Fruit fly (Drosophila melanogaster) whole organism, prepupa: ENCODE measurements around the gene Cypl.

Experiments
- Blimp-1 ChIP-seq: fragments of 200-800 bp; sonication (Bioruptor generic); optimal IDR thresholded peaks from 3 replicates; lab custom pipeline; 2017; ENCODE audit warnings: missing biosample characterization, missing genetic modification characterization, mild to moderate bottlenecking, moderate library complexity, missing genetic modification reagents
- CG11762 ChIP-seq: fragments of 200-800 bp; sonication (Bioruptor generic); optimal IDR thresholded peaks from 3 replicates; lab custom pipeline; 2016; ENCODE audit warnings: missing biosample characterization, missing genetic modification characterization; ENCODE audit not compliant: insufficient read depth
- CG11902 ChIP-seq: fragments of 200-800 bp; sonication (Bioruptor generic); optimal IDR thresholded peaks from 3 replicates; lab custom pipeline; 2016; ENCODE audit warnings: missing biosample characterization, missing genetic modification characterization
- CG1621 ChIP-seq: fragments of 200-800 bp; sonication (Bioruptor generic); optimal IDR thresholded peaks from 3 replicates; lab custom pipeline; 2018; ENCODE audit warnings: missing biosample characterization, mild to moderate bottlenecking, missing genetic modification characterization
- CG16779 ChIP-seq: fragments of 200-800 bp; sonication (Bioruptor generic); optimal IDR thresholded peaks from 3 replicates; lab custom pipeline; 2017; ENCODE audit warnings: missing biosample characterization, mild to moderate bottlenecking, missing genetic modification characterization
- CG31627 ChIP-seq: fragments of 200-800 bp; sonication (Bioruptor generic); optimal IDR thresholded peaks from 3 replicates; lab custom pipeline; 2016; ENCODE audit warnings: missing biosample characterization, missing genetic modification characterization
- CG34406 ChIP-seq: fragments of 200-800 bp; sonication (Bioruptor generic); optimal IDR thresholded peaks from 3 replicates; lab custom pipeline; 2016; ENCODE audit warnings: missing biosample characterization, missing genetic modification characterization
- CG3919 ChIP-seq: fragments of 200-800 bp; sonication (Bioruptor generic); optimal IDR thresholded peaks from 3 replicates; lab custom pipeline; 2016; ENCODE audit warnings: missing biosample characterization, missing genetic modification characterization
- CG4318 ChIP-seq: fragments of 200-800 bp; sonication (Bioruptor generic); optimal IDR thresholded peaks from 3 replicates; lab custom pipeline; 2017; ENCODE audit warnings: missing biosample characterization, mild to moderate bottlenecking, missing genetic modification characterization
- CG6163 ChIP-seq: fragments of 200-800 bp; sonication (Bioruptor generic); IDR thresholded peaks from 3 replicates; pipeline ENCODE4 v1.3.6; 2022; ENCODE audit warnings: missing biosample characterization, missing genetic modification characterization
- CG6792 ChIP-seq: fragments of 200-800 bp; sonication (Bioruptor generic); optimal IDR thresholded peaks from 3 replicates; lab custom pipeline; 2016; ENCODE audit warnings: missing biosample characterization, missing genetic modification characterization
- CG6854 ChIP-seq: fragments of 200-800 bp; sonication (Bioruptor generic); optimal IDR thresholded peaks from 2 replicates; lab custom pipeline; 2017; ENCODE audit warnings: missing biosample characterization, mild to moderate bottlenecking, missing genetic modification characterization
- CG7368 ChIP-seq: fragments of 200-800 bp; sonication (Bioruptor generic); optimal IDR thresholded peaks from 3 replicates; lab custom pipeline; 2016; ENCODE audit warnings: missing biosample characterization, missing genetic modification characterization
- CG8119 ChIP-seq: fragments of 200-800 bp; sonication (Bioruptor generic); IDR thresholded peaks from 3 replicates; pipeline ENCODE4 v1.3.6; 2022; ENCODE audit warnings: missing biosample characterization, missing genetic modification characterization
- CG8319 ChIP-seq: fragments of 200-800 bp; sonication (Bioruptor generic); optimal IDR thresholded peaks from 3 replicates; lab custom pipeline; 2016; ENCODE audit warnings: missing biosample characterization, missing genetic modification characterization
- CG8632 ChIP-seq: fragments of 200-800 bp; sonication (Bioruptor generic); optimal IDR thresholded peaks from 3 replicates; lab custom pipeline; 2016; ENCODE audit warnings: missing biosample characterization, missing genetic modification characterization
- CG9139 ChIP-seq: fragments of 200-800 bp; sonication (Bioruptor generic); optimal IDR thresholded peaks from 3 replicates; lab custom pipeline; 2017; ENCODE audit warnings: missing biosample characterization, mild to moderate bottlenecking, missing genetic modification characterization
- Eip75B ChIP-seq: fragments of 200-800 bp; sonication (Bioruptor generic); optimal IDR thresholded peaks from 3 replicates; lab custom pipeline; 2016; ENCODE audit warnings: missing biosample characterization, missing genetic modification characterization
- Eip78C ChIP-seq: fragments of 200-800 bp; sonication (Bioruptor generic); peaks from one replicate; lab custom pipeline; 2016; ENCODE audit warnings: missing biosample characterization, missing genetic modification characterization
- Eip93F ChIP-seq: fragments of 200-800 bp; sonication (Bioruptor generic); optimal IDR thresholded peaks from 2 replicates; lab custom pipeline; 2016; ENCODE audit warnings: missing biosample characterization, mild to moderate bottlenecking, missing genetic modification characterization
- Ets21C ChIP-seq: fragments of 200-800 bp; sonication (Bioruptor generic); optimal IDR thresholded peaks from 3 replicates; lab custom pipeline; 2016; ENCODE audit warnings: missing biosample characterization, missing genetic modification characterization
- Ets96B ChIP-seq: fragments of 200-800 bp; optimal IDR thresholded peaks from 2 replicates; lab custom pipeline; 2019; ENCODE audit warnings: missing biosample characterization, mild to moderate bottlenecking, missing genetic modification characterization, moderate library complexity
- Gug ChIP-seq: fragments of 200-800 bp; sonication (Bioruptor generic); IDR thresholded peaks from 2 replicates; pipeline ENCODE4 v1.3.6; 2022; ENCODE audit warnings: missing biosample characterization, missing genetic modification characterization
- Hr38 ChIP-seq: sonication (Bioruptor generic); optimal IDR thresholded peaks from 2 replicates; lab custom pipeline; 2016; ENCODE audit warnings: missing biosample characterization, missing genetic modification characterization
- Hr39 ChIP-seq: fragments of 200-800 bp; sonication (Bioruptor generic); optimal IDR thresholded peaks from 2 replicates; lab custom pipeline; 2016; ENCODE audit warnings: missing biosample characterization, missing genetic modification characterization
- Met ChIP-seq: fragments of 200-800 bp; sonication (Bioruptor generic); optimal IDR thresholded peaks from 3 replicates; lab custom pipeline; 2016; ENCODE audit warnings: missing biosample characterization, missing genetic modification characterization
- OdsH ChIP-seq: fragments of 200-800 bp; sonication (Bioruptor generic); optimal IDR thresholded peaks from 3 replicates; lab custom pipeline; 2016; ENCODE audit warnings: missing biosample characterization, missing genetic modification characterization
- Sox102F ChIP-seq: fragments of 200-800 bp; sonication (Bioruptor generic); optimal IDR thresholded peaks from 2 replicates; lab custom pipeline; 2016; ENCODE audit warnings: missing biosample characterization, mild to moderate bottlenecking, missing genetic modification characterization
- Sox15 ChIP-seq: fragments of 200-800 bp; sonication (Bioruptor generic); optimal IDR thresholded peaks from 3 replicates; lab custom pipeline; 2016; ENCODE audit warnings: missing biosample characterization, missing genetic modification characterization
- achi ChIP-seq: fragments of 200-800 bp; sonication (Bioruptor generic); optimal IDR thresholded peaks from 3 replicates; lab custom pipeline; 2016; ENCODE audit warnings: missing biosample characterization, missing genetic modification characterization
- cyc ChIP-seq: fragments of 200-800 bp; sonication (Bioruptor generic); optimal IDR thresholded peaks from 3 replicates; lab custom pipeline; 2016; ENCODE audit warnings: missing biosample characterization, missing genetic modification characterization
- dac ChIP-seq: fragments of 200-800 bp; sonication (Bioruptor generic); optimal IDR thresholded peaks from 2 replicates; lab custom pipeline; 2017; ENCODE audit warnings: missing biosample characterization, mild to moderate bottlenecking, missing genetic modification characterization
- dsx ChIP-seq: fragments of 200-800 bp; optimal IDR thresholded peaks from 3 replicates; lab custom pipeline; 2019; ENCODE audit warnings: missing biosample characterization, mild to moderate bottlenecking, missing genetic modification characterization, moderate library complexity; ENCODE audit not compliant: poor library complexity, severe bottlenecking
- eg ChIP-seq: fragments of 200-800 bp; sonication (Bioruptor generic); IDR thresholded peaks from 3 replicates; pipeline ENCODE4 v1.3.6; 2022; ENCODE audit warnings: missing biosample characterization, missing genetic modification characterization
- esn ChIP-seq: fragments of 200-800 bp; sonication (Bioruptor generic); optimal IDR thresholded peaks from 2 replicates; lab custom pipeline; 2016; ENCODE audit warnings: missing biosample characterization, mild to moderate bottlenecking, missing genetic modification characterization, moderate library complexity
- fd59A ChIP-seq: fragments of 200-800 bp; sonication (Bioruptor generic); optimal IDR thresholded peaks from 2 replicates; lab custom pipeline; 2017; ENCODE audit warnings: missing biosample characterization, mild to moderate bottlenecking, missing genetic modification characterization, missing genetic modification reagents
- fd85E ChIP-seq: fragments of 200-800 bp; sonication (Bioruptor generic); optimal IDR thresholded peaks from 3 replicates; lab custom pipeline; 2016; ENCODE audit warnings: missing biosample characterization, missing genetic modification characterization
- lz ChIP-seq: fragments of 200-800 bp; sonication (Bioruptor generic); optimal IDR thresholded peaks from 3 replicates; lab custom pipeline; 2016; ENCODE audit warnings: missing biosample characterization, missing genetic modification characterization
- net ChIP-seq: fragments of 200-800 bp; sonication (Bioruptor generic); optimal IDR thresholded peaks from 3 replicates; lab custom pipeline; 2016; ENCODE audit warnings: missing biosample characterization, missing genetic modification characterization
- salr ChIP-seq, 2 experiments: fragments of 200-800 bp; sonication (Bioruptor generic); optimal IDR thresholded peaks; 3 replicates each; lab custom pipeline; 2016 to 2018; ENCODE audit warnings: missing biosample characterization in 2 of 2, missing genetic modification characterization in 2 of 2, mild to moderate bottlenecking in 1 of 2
- spab ChIP-seq: fragments of 200-800 bp; sonication (Bioruptor generic); optimal IDR thresholded peaks from 2 replicates; lab custom pipeline; 2017; ENCODE audit warnings: missing biosample characterization, mild to moderate bottlenecking, missing genetic modification characterization, missing genetic modification reagents
- svp ChIP-seq: fragments of 200-800 bp; sonication (Bioruptor generic); peaks from one replicate; lab custom pipeline; 2016; ENCODE audit warnings: missing biosample characterization, missing genetic modification characterization
- vri ChIP-seq: fragments of 200-800 bp; sonication (Bioruptor generic); optimal IDR thresholded peaks from 3 replicates; lab custom pipeline; 2016; ENCODE audit warnings: missing biosample characterization, mild to moderate bottlenecking, missing genetic modification characterization

Gene Cypl

DNA sequence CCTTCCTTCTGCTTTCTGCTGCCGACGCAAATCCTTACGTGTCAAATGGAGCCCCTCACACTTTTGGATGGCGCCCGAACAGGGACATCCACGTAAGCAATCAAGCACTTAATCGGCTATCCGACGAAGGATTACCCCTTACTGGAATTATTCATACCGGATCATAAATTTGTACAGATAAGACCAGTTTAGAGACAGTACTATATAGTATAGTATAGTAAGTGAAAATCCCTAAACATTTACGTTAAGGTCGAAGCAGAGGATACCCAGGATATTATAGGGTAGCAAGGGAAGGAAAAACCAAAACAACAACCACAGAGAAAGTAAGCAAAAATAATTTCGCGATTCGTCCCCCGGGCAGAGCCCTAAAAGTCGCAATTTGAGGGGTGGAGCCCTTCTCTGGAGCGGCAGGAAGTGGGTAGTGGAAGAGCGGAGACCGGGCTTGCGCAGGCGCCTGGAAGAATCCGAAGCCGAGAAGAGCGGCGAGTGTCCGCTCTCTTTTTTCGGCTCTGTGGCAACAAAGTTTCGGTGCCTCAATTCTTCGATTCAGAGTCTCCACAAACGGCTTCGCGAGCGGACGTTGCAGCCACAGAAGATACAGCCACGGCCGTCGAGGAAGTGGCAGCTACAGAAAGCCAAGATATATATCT lies 2.9 kb upstream of the Cypl start (continued):
- TF ChIP-seq CG34406 (GFP tag; lab: Kevin White, UChicago): peak; percentile 83
- peak; percentile 81 for TF ChIP-seq Ets96B (tag; lab: Kevin White, UChicago)
- peak; percentile 75 for TF ChIP-seq CG1621 (tag; lab: Kevin White, UChicago)
- TF ChIP-seq Gug (GFP tag; lab: Robert Waterston, UW): peak; percentile 55
- peak; percentile 93 for TF ChIP-seq Sox102F (GFP tag; lab: Kevin White, UChicago)
- TF ChIP-seq CG11902 (GFP tag; lab: Kevin White, UChicago): peak; percentile 82
- TF ChIP-seq CG16779 (tag; lab: Kevin White, UChicago): peak; percentile 64
- TF ChIP-seq eg (GFP tag; lab: Robert Waterston, UW): peak; percentile 82
- TF ChIP-seq CG6854: peak; percentile 81
- TF ChIP-seq CG6163 (GFP tag; lab: Robert Waterston, UW): peak; percentile 88
- TF ChIP-seq cyc (GFP tag; lab: Kevin White, UChicago): peak; percentile 93
- TF ChIP-seq vri (GFP tag; lab: Kevin White, UChicago): peak; percentile 81
- TF ChIP-seq CG7368: peak; percentile 80
- peak; percentile 93 for TF ChIP-seq Met (GFP tag; lab: Kevin White, UChicago)
- TF ChIP-seq spab: peak; percentile 68
- peak; percentile 88 for TF ChIP-seq OdsH (GFP tag; lab: Kevin White, UChicago)
- TF ChIP-seq net (GFP tag; lab: Kevin White, UChicago): peak; percentile 80
- peak; percentile 75 for TF ChIP-seq Blimp-1 (GFP tag; lab: Kevin White, UChicago)
- peak; percentile 94 for TF ChIP-seq dsx (GFP tag; lab: Kevin White, UChicago)

dm6 chr3L:544203-544602 lies 1.5 kb upstream of the Cypl start:
- TF ChIP-seq CG9139 (GFP tag; lab: Kevin White, UChicago) (peak; percentile 34), CG8119 (no peak), Hr38 (no peak), dac (GFP tag; lab: Kevin White, UChicago) (no peak), Eip78C (peak; percentile 65)

dm6 chr3L:540432-540973 lies 2.2 kb downstream of the Cypl start, which contains the start of the genes klar and BORCS6:
TSS of gene klar (minus strand) at chr3L:540614.
TSS of gene BORCS6 (plus strand) at chr3L:540851.
- TF ChIP-seq CG8119 (0 out of 3 replicates have a peak, but pooled peaks have one; percentile 21), svp (GFP tag; lab: Kevin White, UChicago) (no peak), esn (GFP tag; lab: Kevin White, UChicago) (peak; percentile 38), CG7368 (no peak), net (GFP tag; lab: Kevin White, UChicago) (no peak), CG6163 (GFP tag; lab: Robert Waterston, UW) (peak; percentile 58; the same call in 1 of the 3 replicates), Eip75B (GFP tag; lab: Kevin White, UChicago) (peak; percentile 36), Ets96B (tag; lab: Kevin White, UChicago) (peak; percentile 9), CG6792 (GFP tag; lab: Kevin White, UChicago) (no peak), dac (GFP tag; lab: Kevin White, UChicago) (no peak), salr (GFP tag; optimal IDR thresholded peaks at IDR 0.05; lab: Kevin White, UChicago) (peak in 1 of 2 experiments; percentile 10), CG3919 (GFP tag; lab: Kevin White, UChicago) (peak; percentile 9), Met (GFP tag; lab: Kevin White, UChicago) (peak; percentile 26), vri (GFP tag; lab: Kevin White, UChicago) (peak; percentile 67), Eip78C (no peak), CG11762 (GFP tag; lab: Kevin White, UChicago) (no peak), CG31627 (GFP tag; lab: Kevin White, UChicago) (peak; percentile 70), Eip93F (no peak), Hr39 (GFP tag; lab: Kevin White, UChicago) (peak; percentile 64), Ets21C (GFP tag; lab: Kevin White, UChicago) (peak; percentile 47), CG8632 (no peak), CG1621 (tag; lab: Kevin White, UChicago) (no peak), Sox15 (GFP tag; lab: Kevin White, UChicago) (peak; percentile 21), lz (GFP tag; lab: Kevin White, UChicago) (peak; percentile 40), Gug (GFP tag; lab: Robert Waterston, UW) (no peak), CG4318 (GFP tag; lab: Kevin White, UChicago) (no peak), Hr38 (no peak), CG34406 (GFP tag; lab: Kevin White, UChicago) (no peak), cyc (GFP tag; lab: Kevin White, UChicago) (peak; percentile 44), OdsH (GFP tag; lab: Kevin White, UChicago) (peak; percentile 40), dsx (GFP tag; lab: Kevin White, UChicago) (no peak), achi (GFP tag; lab: Kevin White, UChicago) (peak; percentile 28), Blimp-1 (GFP tag; lab: Kevin White, UChicago) (no peak), fd85E (peak; percentile 26), Sox102F (GFP tag; lab: Kevin White, UChicago) (peak; percentile 5), fd59A (GFP tag; lab: Kevin White, UChicago) (no peak), CG8319 (GFP tag; lab: Kevin White, UChicago) (no peak), CG11902 (GFP tag; lab: Kevin White, UChicago) (no peak)
